Fruit fly (Drosophila melanogaster): ENCODE data around the gene Rab39.

- TF ChIP-seq Dll (optimal IDR thresholded peaks at IDR 0.05) (peak; percentile 97), pan (optimal IDR thresholded peaks at IDR 0.05) (no peak), psq (optimal IDR thresholded peaks at IDR 0.05) (no peak), usp (GFP tag; optimal IDR thresholded peaks at IDR 0.05) (no peak)
These were observed 37.7 kb upstream of the Rab39 start for dm6 chrX:7696711-7697654.
